Worm (Caenorhabditis elegans): ENCODE measurements around the gene snb-5.

DNA sequence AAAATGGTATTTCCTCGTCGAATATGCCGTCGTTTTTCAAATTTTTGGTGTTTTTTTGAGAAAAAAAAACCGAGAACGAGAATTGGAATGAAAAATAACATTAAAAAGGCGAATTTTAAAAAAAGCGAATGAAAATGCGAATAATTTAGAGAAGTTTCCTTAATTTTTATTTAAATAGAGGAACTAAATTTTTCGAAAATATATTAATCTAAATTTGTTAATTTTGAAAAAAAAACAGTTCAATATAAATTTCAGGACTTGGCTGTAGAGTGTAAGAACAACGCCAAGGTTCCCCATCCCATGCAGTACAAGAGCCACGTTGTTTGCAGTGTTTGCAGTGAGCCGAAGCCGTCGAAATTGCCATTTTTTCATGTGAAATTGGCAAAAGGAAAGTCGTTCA lies 12.3 kb upstream of the snb-5 start, which contains the start of gene C50C3.19:
- TF ChIP-seq zim-3 (tag; optimal IDR thresholded peaks at IDR 0.05) = no peak
- TF ChIP-seq egrh-3 (GFP tag; IDR thresholded peaks at IDR 0.05) = no peak
- no peak for TF ChIP-seq egl-18 (GFP tag; IDR thresholded peaks at IDR 0.05)
- TF ChIP-seq ceh-100 (GFP tag; IDR thresholded peaks at IDR 0.05) = no peak
- no peak for TF ChIP-seq lin-26 (GFP tag; IDR thresholded peaks at IDR 0.05)
- TF ChIP-seq C06A6.2 (GFP tag; conservative IDR thresholded peaks at IDR 0.05) = no peak
- TF ChIP-seq madf-8 (GFP tag; conservative IDR thresholded peaks at IDR 0.05) = no peak
- no peak for TF ChIP-seq ceh-27 (GFP tag; optimal IDR thresholded peaks at IDR 0.05)
- TF ChIP-seq snpc-3.4 (tag; optimal IDR thresholded peaks at IDR 0.05) = no peak
- no peak for TF ChIP-seq madf-3 (GFP tag; IDR thresholded peaks at IDR 0.05)
- no peak for TF ChIP-seq hrde-1 (tag; optimal IDR thresholded peaks at IDR 0.05; ENCODE audit: borderline replicate concordance)
- TF ChIP-seq ama-1 (optimal IDR thresholded peaks at IDR 0.05) = no peak
- TF ChIP-seq ama-1 (GFP tag; optimal IDR thresholded peaks at IDR 0.05) = no peak
- TF ChIP-seq mcd-1 (GFP tag; IDR thresholded peaks at IDR 0.05) = no peak
